Fruit fly (Drosophila melanogaster): ENCODE data around the gene Fmr1.

dm6 chr3R:10053559-10053958 lies 56.4 kb downstream of the Fmr1 start:
- TF ChIP-seq CTCF (optimal IDR thresholded peaks at IDR 0.05) (no peak), CG8478 (optimal IDR thresholded peaks at IDR 0.05) (no peak)
